Worm (Caenorhabditis elegans): ENCODE results near the gene srd-43.
A peak's percentile ranks its signal among the peaks of the same experiment; 100 is the strongest.

The srd-43 gene

ce11 chrX:13306869-13307446 is 1.3 kb upstream of the srd-43 start (continued):
- peak; percentile 89 for TF ChIP-seq madf-2 (tag; optimal IDR thresholded peaks at IDR 0.05)
- TF ChIP-seq hlh-15 (tag; optimal IDR thresholded peaks at IDR 0.05) = peak; percentile 87
- TF ChIP-seq gmeb-2 (tag; optimal IDR thresholded peaks at IDR 0.05) = peak; percentile 94
- peak; percentile 69 for TF ChIP-seq odd-2 (tag; optimal IDR thresholded peaks at IDR 0.05)
- peak; percentile 83 for TF ChIP-seq ceh-2 (tag; optimal IDR thresholded peaks at IDR 0.05)
- peak; percentile 71 for TF ChIP-seq hlh-30 (tag; optimal IDR thresholded peaks at IDR 0.05; ENCODE audit: insufficient read depth)
- TF ChIP-seq tbx-7 (tag; optimal IDR thresholded peaks at IDR 0.05) = peak; percentile 29
- TF ChIP-seq pag-3 (tag; optimal IDR thresholded peaks at IDR 0.05; ENCODE audit: borderline replicate concordance) = peak; percentile 74
- peak; percentile 91 for TF ChIP-seq unc-3 (GFP tag; conservative IDR thresholded peaks at IDR 0.05)
- TF ChIP-seq unc-3 (tag; optimal IDR thresholded peaks at IDR 0.05) = peak; percentile 92
- TF ChIP-seq che-1 (tag; optimal IDR thresholded peaks at IDR 0.05) = peak; percentile 91
- TF ChIP-seq nhr-232 (tag; optimal IDR thresholded peaks at IDR 0.05) = peak; percentile 82
- TF ChIP-seq sox-2 (GFP tag; IDR thresholded peaks at IDR 0.05) = peak; percentile 92
- TF ChIP-seq K02D7.2 (tag; optimal IDR thresholded peaks at IDR 0.05) = peak; percentile 89
- no peak for TF ChIP-seq ama-1 (optimal IDR thresholded peaks at IDR 0.05)
- peak; percentile 90 for TF ChIP-seq ceh-19 (GFP tag; optimal IDR thresholded peaks at IDR 0.05)
- peak; percentile 91 for TF ChIP-seq sdc-2 (tag; optimal IDR thresholded peaks at IDR 0.05)
- peak; percentile 88 for TF ChIP-seq ztf-16 (tag; optimal IDR thresholded peaks at IDR 0.05)
- TF ChIP-seq pha-4 (tag; optimal IDR thresholded peaks at IDR 0.05) = no peak
- peak; percentile 89 for TF ChIP-seq sox-4 (tag; optimal IDR thresholded peaks at IDR 0.05)
- TF ChIP-seq eyg-1 (tag; optimal IDR thresholded peaks at IDR 0.05) = peak; percentile 86
- peak; percentile 83 for TF ChIP-seq K09A11.1 (tag; optimal IDR thresholded peaks at IDR 0.05; ENCODE audit: insufficient read depth)
- peak; percentile 83 for TF ChIP-seq ceh-24 (tag; optimal IDR thresholded peaks at IDR 0.05)
- peak; percentile 78 for TF ChIP-seq ceh-18 (tag; optimal IDR thresholded peaks at IDR 0.05)
- TF ChIP-seq mec-3 (tag; optimal IDR thresholded peaks at IDR 0.05; ENCODE audit: borderline replicate concordance) = no peak
- TF ChIP-seq ttx-3 (tag; optimal IDR thresholded peaks at IDR 0.05) = peak; percentile 91
- no peak for TF ChIP-seq ceh-22 (tag; optimal IDR thresholded peaks at IDR 0.05)
- TF ChIP-seq nhr-11 (tag; optimal IDR thresholded peaks at IDR 0.05) = no peak
- peak; percentile 89 for TF ChIP-seq dmd-4 (tag; optimal IDR thresholded peaks at IDR 0.05; ENCODE audit: borderline replicate concordance)
- peak; percentile 72 for TF ChIP-seq F13H6.1 (tag; optimal IDR thresholded peaks at IDR 0.05)
- peak; percentile 54 for TF ChIP-seq ceh-30 (tag; optimal IDR thresholded peaks at IDR 0.05)
- TF ChIP-seq Y22D7AL.16 (tag; optimal IDR thresholded peaks at IDR 0.05) = peak; percentile 90
- TF ChIP-seq fkh-6 (tag; optimal IDR thresholded peaks at IDR 0.05) = peak; percentile 89
- TF ChIP-seq lin-11 (tag; optimal IDR thresholded peaks at IDR 0.05) = peak; percentile 90
- TF ChIP-seq ceh-34 (tag; optimal IDR thresholded peaks at IDR 0.05) = peak; percentile 91
- peak; percentile 94 for TF ChIP-seq ceh-6 (GFP tag; optimal IDR thresholded peaks at IDR 0.05)
- TF ChIP-seq ref-2 (tag; optimal IDR thresholded peaks at IDR 0.05) = peak; percentile 83
- peak; percentile 80 for TF ChIP-seq ceh-48 (tag; optimal IDR thresholded peaks at IDR 0.05)
- TF ChIP-seq tbx-2 (tag; optimal IDR thresholded peaks at IDR 0.05) = peak; percentile 85
- peak; percentile 89 for TF ChIP-seq ceh-45 (GFP tag; IDR thresholded peaks at IDR 0.05)
- peak; percentile 87 for TF ChIP-seq fax-1 (tag; optimal IDR thresholded peaks at IDR 0.05)
- TF ChIP-seq zip-5 (tag; optimal IDR thresholded peaks at IDR 0.05) = peak; percentile 67
- peak; percentile 83 for TF ChIP-seq fkh-10 (GFP tag; optimal IDR thresholded peaks at IDR 0.05)
- no peak for TF ChIP-seq elt-4 (tag; optimal IDR thresholded peaks at IDR 0.05)
- peak; percentile 80 for TF ChIP-seq rnt-1 (tag; optimal IDR thresholded peaks at IDR 0.05)
- peak; percentile 93 for TF ChIP-seq pat-9 (tag; optimal IDR thresholded peaks at IDR 0.05)
- peak; percentile 91 for TF ChIP-seq unc-86 (tag; optimal IDR thresholded peaks at IDR 0.05)
- peak; percentile 95 for TF ChIP-seq dve-1 (tag; optimal IDR thresholded peaks at IDR 0.05)
- TF ChIP-seq unc-55 (GFP tag; optimal IDR thresholded peaks at IDR 0.05) = peak; percentile 62
- TF ChIP-seq nfya-1 (tag; optimal IDR thresholded peaks at IDR 0.05) = peak; percentile 80
- peak; percentile 94 for TF ChIP-seq elt-2 (tag; optimal IDR thresholded peaks at IDR 0.05)
- TF ChIP-seq T23F11.4 (GFP tag; optimal IDR thresholded peaks at IDR 0.05) = peak; percentile 88
